Fruit fly (Drosophila melanogaster): ENCODE data around the gene RnpS1.

Gene RnpS1

DNA sequence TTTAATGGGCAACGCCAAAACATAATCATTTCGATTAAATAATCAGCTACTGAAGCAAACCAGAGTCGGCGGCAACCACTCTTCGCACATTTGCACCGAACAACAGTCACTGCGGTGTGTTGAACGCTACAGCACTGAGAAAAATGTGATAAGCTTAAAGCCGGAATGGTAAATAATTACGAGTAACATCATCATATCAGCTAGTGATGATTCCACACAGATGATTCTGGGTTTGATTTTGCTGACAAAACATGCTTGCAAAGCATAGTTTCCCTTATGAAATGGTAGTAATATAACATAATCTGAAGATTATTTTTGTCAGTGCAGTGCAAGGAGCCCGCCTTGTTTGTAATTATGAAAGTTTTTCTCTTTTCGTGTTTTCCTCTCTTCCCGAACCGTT lies 46.3 kb downstream of the RnpS1 start (continued):
- TF ChIP-seq al (GFP tag; IDR thresholded peaks at IDR 0.05) (no peak), HmgD (GFP tag; optimal IDR thresholded peaks at IDR 0.05) (no peak), tgo (GFP tag; IDR thresholded peaks at IDR 0.05) (no peak), fd96Cb (tag; optimal IDR thresholded peaks at IDR 0.05) (peak; percentile 75), CG1832 (GFP tag; optimal IDR thresholded peaks at IDR 0.05) (no peak), CG12299 (tag; optimal IDR thresholded peaks at IDR 0.05) (no peak), Hr39 (optimal IDR thresholded peaks at IDR 0.05) (no peak), Lpt (GFP tag; optimal IDR thresholded peaks at IDR 0.05) (no peak), salm (tag; optimal IDR thresholded peaks at IDR 0.05) (peak; percentile 43), otp (GFP tag; IDR thresholded peaks at IDR 0.05) (no peak), Poxn (GFP tag; IDR thresholded peaks at IDR 0.05) (no peak), CG42726 (GFP tag; IDR thresholded peaks at IDR 0.05; ENCODE audit: partially characterized antibody) (no peak), Sox100B (GFP tag; optimal IDR thresholded peaks at IDR 0.05) (peak; percentile 39), CG15479 (GFP tag; optimal IDR thresholded peaks at IDR 0.05) (no peak), Hsf (GFP tag; optimal IDR thresholded peaks at IDR 0.05) (peak; percentile 36), CG15011 (GFP tag; optimal IDR thresholded peaks at IDR 0.05) (no peak), scrt (GFP tag; optimal IDR thresholded peaks at IDR 0.05) (no peak), danr (GFP tag; IDR thresholded peaks at IDR 0.05) (no peak), gcm (GFP tag; optimal IDR thresholded peaks at IDR 0.05) (peak; percentile 45), Doc2 (GFP tag; IDR thresholded peaks at IDR 0.05) (no peak), CG3726 (GFP tag; IDR thresholded peaks at IDR 0.05) (no peak), fd64A (GFP tag; optimal IDR thresholded peaks at IDR 0.05) (peak; percentile 58), nau (GFP tag; optimal IDR thresholded peaks at IDR 0.05) (peak; percentile 19), CG14050 (GFP tag; IDR thresholded peaks at IDR 0.05) (no peak), CG8290 (GFP tag; optimal IDR thresholded peaks at IDR 0.05) (no peak), CG8290 (tag; optimal IDR thresholded peaks at IDR 0.05) (peak in 1 of 2 experiments; percentile 61), CG17829 (tag; optimal IDR thresholded peaks at IDR 0.05) (peak; percentile 68), zfh2 (GFP tag; optimal IDR thresholded peaks at IDR 0.05) (no peak), pzg (GFP tag; optimal IDR thresholded peaks at IDR 0.05) (no peak), Hr3 (GFP tag; optimal IDR thresholded peaks at IDR 0.05) (peak; percentile 32), chn (GFP tag; optimal IDR thresholded peaks at IDR 0.05) (peak; percentile 39), CG43689 (GFP tag; IDR thresholded peaks at IDR 0.05) (no peak), CG14860 (GFP tag; IDR thresholded peaks at IDR 0.05; ENCODE audit: partially characterized antibody) (no peak), Pdp1 (GFP tag; optimal IDR thresholded peaks at IDR 0.05) (peak in 1 of 2 experiments; percentile 32), CG9437 (GFP tag; optimal IDR thresholded peaks at IDR 0.05) (no peak), CG4820 (GFP tag; optimal IDR thresholded peaks at IDR 0.05) (peak; percentile 71), Oli (tag; optimal IDR thresholded peaks at IDR 0.05) (peak; percentile 74), kay (GFP tag; optimal IDR thresholded peaks at IDR 0.05) (no peak), abd-A (tag; optimal IDR thresholded peaks at IDR 0.05) (no peak), lilli (GFP tag; optimal IDR thresholded peaks at IDR 0.05) (peak; percentile 47), CG9609 (GFP tag; optimal IDR thresholded peaks at IDR 0.05) (no peak), Atf6 (GFP tag; IDR thresholded peaks at IDR 0.05) (no peak), disco-r (GFP tag; optimal IDR thresholded peaks at IDR 0.05) (no peak), kah (GFP tag; optimal IDR thresholded peaks at IDR 0.05) (no peak), Adf1 (GFP tag; IDR thresholded peaks at IDR 0.05) (no peak), Dip2 (GFP tag; IDR thresholded peaks at IDR 0.05) (no peak), CG2129 (GFP tag; IDR thresholded peaks at IDR 0.05; ENCODE audit: partially characterized antibody) (no peak), CG8944 (GFP tag; optimal IDR thresholded peaks at IDR 0.05) (peak; percentile 51), pho (GFP tag; optimal IDR thresholded peaks at IDR 0.05) (no peak), bcd (GFP tag; optimal IDR thresholded peaks at IDR 0.05) (peak; percentile 55), CG10274 (GFP tag; optimal IDR thresholded peaks at IDR 0.05) (no peak), CG14710 (tag; optimal IDR thresholded peaks at IDR 0.05) (peak; percentile 71)
